Worm (Caenorhabditis elegans) whole organism, L4 larva: ENCODE data around the gene nas-11.

ENCODE experiments used
- F10B5.3 ChIP-seq: sonication (generic microtip); optimal IDR thresholded peaks from 2 replicates; lab custom pipeline; 2016; ENCODE audit warnings: mild to moderate bottlenecking, missing genetic modification characterization, missing compliant biosample characterization
- F26F4.8 ChIP-seq: fragments of 200-800 bp; sonication (Bioruptor generic); conservative IDR thresholded peaks from 2 replicates; pipeline ENCODE4 v1.3.6; 2022; ENCODE audit warnings: missing genetic modification characterization, missing compliant biosample characterization
- T20F7.1 ChIP-seq: fragments of 200-800 bp; sonication (Bioruptor generic); optimal IDR thresholded peaks from 2 replicates; lab custom pipeline; 2018; ENCODE audit warnings: mild to moderate bottlenecking, missing genetic modification characterization, missing compliant biosample characterization
- T26A8.4 ChIP-seq: fragments of 200-800 bp; sonication (Bioruptor generic); IDR thresholded peaks from 2 replicates; pipeline ENCODE4 v1.3.6; 2022; ENCODE audit warnings: missing genetic modification characterization, missing compliant biosample characterization
- Y48G9A.11 ChIP-seq: fragments of 200-800 bp; sonication (Bioruptor generic); IDR thresholded peaks from 2 replicates; pipeline ENCODE4 v1.3.6; 2022; ENCODE audit warnings: missing genetic modification reagents, missing genetic modification characterization, missing compliant biosample characterization
- aha-1 ChIP-seq: fragments of 150-350 bp; peaks from one replicate; lab custom pipeline; 2014; ENCODE audit warnings: missing biosample characterization, missing genetic modification characterization
- attf-4 ChIP-seq: sonication (generic microtip); optimal IDR thresholded peaks from 3 replicates; lab custom pipeline; 2017; ENCODE audit warnings: missing biosample characterization, missing genetic modification characterization
- ceh-20 ChIP-seq: fragments of 200-800 bp; sonication (Bioruptor generic); IDR thresholded peaks from 2 replicates; pipeline ENCODE4 v1.3.6; 2022; ENCODE audit warnings: missing genetic modification reagents, missing genetic modification characterization, missing compliant biosample characterization
- ceh-32 ChIP-seq: sonication (generic microtip); optimal IDR thresholded peaks from 2 replicates; lab custom pipeline; 2016; ENCODE audit warnings: mild to moderate bottlenecking, missing genetic modification characterization, missing compliant biosample characterization; ENCODE audit not compliant: poor library complexity
- cey-2 ChIP-seq: sonication (generic microtip); optimal IDR thresholded peaks from 3 replicates; lab custom pipeline; 2017; ENCODE audit warnings: missing genetic modification characterization, mild to moderate bottlenecking, missing compliant biosample characterization, antibody characterized with exemption, borderline replicate concordance; ENCODE audit not compliant: insufficient read depth
- ctbp-1 ChIP-seq: fragments of 200-800 bp; sonication (Bioruptor generic); IDR thresholded peaks from 2 replicates; pipeline ENCODE4 v1.3.6; 2022; ENCODE audit warnings: missing genetic modification reagents, missing genetic modification characterization, missing compliant biosample characterization
- daf-16 ChIP-seq, 3 experiments: sonication (generic microtip); optimal IDR thresholded peaks; 2 replicates each; lab custom pipeline; 2016 to 2017; ENCODE audit warnings: missing genetic modification characterization in 3 of 3, missing genetic modification reagents in 3 of 3, mild to moderate bottlenecking in 2 of 3, missing compliant biosample characterization in 2 of 3, missing biosample characterization in 1 of 3, moderate library complexity in 1 of 3
- dmd-6 ChIP-seq: fragments of 200-800 bp; sonication (Bioruptor generic); IDR thresholded peaks from 2 replicates; pipeline ENCODE4 v1.3.6; 2022; ENCODE audit warnings: missing genetic modification reagents, missing genetic modification characterization, missing compliant biosample characterization
- dmd-9 ChIP-seq: fragments of 200-800 bp; sonication (Bioruptor generic); IDR thresholded peaks from 2 replicates; pipeline ENCODE4 v1.3.6; 2022; ENCODE audit warnings: missing genetic modification reagents, missing genetic modification characterization, missing compliant biosample characterization
- dpl-1 ChIP-seq: fragments of 150-350 bp; optimal IDR thresholded peaks from 2 replicates; lab custom pipeline; 2014; ENCODE audit warnings: missing biosample characterization, missing genetic modification reagents, missing genetic modification characterization
- dve-1 ChIP-seq: sonication (generic microtip); optimal IDR thresholded peaks from 2 replicates; lab custom pipeline; 2017; ENCODE audit warnings: antibody characterized with exemption, mild to moderate bottlenecking, missing genetic modification characterization, missing compliant biosample characterization; ENCODE audit not compliant: insufficient read depth
- hif-1 ChIP-seq, 2 experiments: sonication (generic microtip); optimal IDR thresholded peaks; 2 replicates each; lab custom pipeline; 2016 to 2017; ENCODE audit warnings: missing compliant biosample characterization in 2 of 2, missing genetic modification characterization in 2 of 2, missing genetic modification reagents in 2 of 2, missing genotype in 2 of 2, mild to moderate bottlenecking in 1 of 2
- hlh-11 ChIP-seq: fragments of 200-800 bp; sonication (Bioruptor generic); optimal IDR thresholded peaks from 2 replicates; lab custom pipeline; 2018; ENCODE audit warnings: mild to moderate bottlenecking, missing genetic modification characterization, missing compliant biosample characterization
- hlh-30 ChIP-seq: sonication (generic microtip); optimal IDR thresholded peaks from 2 replicates; lab custom pipeline; 2017; ENCODE audit warnings: antibody characterized with exemption, mild to moderate bottlenecking, missing genetic modification characterization, missing compliant biosample characterization; ENCODE audit not compliant: insufficient read depth
- lim-7 ChIP-seq: fragments of 200-800 bp; sonication (Bioruptor generic); IDR thresholded peaks from 2 replicates; pipeline ENCODE4 v1.3.6; 2022; ENCODE audit warnings: missing genetic modification characterization, missing compliant biosample characterization
- lin-1 ChIP-seq: fragments of 200-800 bp; sonication (Bioruptor generic); IDR thresholded peaks from 2 replicates; pipeline ENCODE4 v1.3.6; 2022; ENCODE audit warnings: missing genetic modification reagents, missing genetic modification characterization, missing compliant biosample characterization
- lin-13 ChIP-seq: fragments of 150-350 bp; optimal IDR thresholded peaks from 2 replicates; lab custom pipeline; 2014; ENCODE audit warnings: missing biosample characterization, missing genetic modification reagents, missing genetic modification characterization
- lin-15B ChIP-seq: fragments of 150-350 bp; sonication (generic microtip); optimal IDR thresholded peaks from 3 replicates; lab custom pipeline; 2014; ENCODE audit warnings: missing biosample characterization, missing genetic modification characterization
- lin-29 ChIP-seq: fragments of 200-800 bp; sonication (Bioruptor generic); IDR thresholded peaks from 2 replicates; pipeline ENCODE4 v1.3.6; 2022; ENCODE audit warnings: missing genetic modification reagents, missing genetic modification characterization, missing compliant biosample characterization
- lin-38 ChIP-seq: fragments of 200-800 bp; sonication (Bioruptor generic); IDR thresholded peaks from 2 replicates; pipeline ENCODE4 v1.3.6; 2022; ENCODE audit warnings: missing genetic modification reagents, missing genetic modification characterization, missing compliant biosample characterization
- lsy-2 ChIP-seq, 2 experiments: fragments of 150-350 bp in 1 of 2; sonication (generic microtip) in 1 of 2; optimal IDR thresholded peaks; 2 replicates each; lab custom pipeline; 2014 to 2017; ENCODE audit warnings: missing biosample characterization in 2 of 2, missing genetic modification characterization in 2 of 2
- mdl-1 ChIP-seq, 2 experiments: fragments of 150-350 bp in 1 of 2; sonication (generic microtip) in 1 of 2; optimal IDR thresholded peaks; 2 replicates each; lab custom pipeline; 2014 to 2017; ENCODE audit warnings: missing biosample characterization in 2 of 2, missing genetic modification characterization in 2 of 2
- mdt-29 ChIP-seq: fragments of 200-800 bp; sonication (Bioruptor generic); IDR thresholded peaks from 2 replicates; pipeline ENCODE4 v1.3.6; 2022; ENCODE audit warnings: missing genetic modification reagents, missing genetic modification characterization, missing compliant biosample characterization
- mes-2 ChIP-seq: sonication (generic microtip); optimal IDR thresholded peaks from 2 replicates; lab custom pipeline; 2016; ENCODE audit warnings: missing genotype, mild to moderate bottlenecking, missing genetic modification characterization, missing compliant biosample characterization; ENCODE audit not compliant: poor library complexity, severe bottlenecking
- mxl-3 ChIP-seq: fragments of 200-800 bp; sonication (Bioruptor generic); optimal IDR thresholded peaks from 2 replicates; lab custom pipeline; 2018; ENCODE audit warnings: mild to moderate bottlenecking, missing genetic modification characterization, missing compliant biosample characterization
- nhr-102 ChIP-seq: sonication (generic microtip); optimal IDR thresholded peaks from 2 replicates; lab custom pipeline; 2016; ENCODE audit warnings: mild to moderate bottlenecking, missing genetic modification characterization, moderate library complexity, missing compliant biosample characterization
- nhr-11 ChIP-seq: fragments of 150-350 bp; optimal IDR thresholded peaks from 2 replicates; lab custom pipeline; 2014; ENCODE audit warnings: missing biosample characterization, missing genetic modification characterization
- nhr-237 ChIP-seq: sonication (generic microtip); optimal IDR thresholded peaks from 2 replicates; lab custom pipeline; 2017; ENCODE audit warnings: missing biosample characterization, missing genetic modification characterization
- nhr-28 ChIP-seq: fragments of 150-350 bp; optimal IDR thresholded peaks from 2 replicates; lab custom pipeline; 2014; ENCODE audit warnings: missing biosample characterization, missing genetic modification characterization
- nhr-48 ChIP-seq: sonication (generic microtip); optimal IDR thresholded peaks from 2 replicates; lab custom pipeline; 2016; ENCODE audit warnings: mild to moderate bottlenecking, missing genetic modification characterization, missing compliant biosample characterization
- nhr-76 ChIP-seq: fragments of 150-350 bp; optimal IDR thresholded peaks from 2 replicates; lab custom pipeline; 2014; ENCODE audit warnings: missing biosample characterization, missing genetic modification characterization
- pha-4 ChIP-seq, 2 experiments: fragments of 150-350 bp in 1 of 2; fragments of 200-800 bp in 1 of 2; sonication (Bioruptor generic) in 1 of 2; IDR thresholded peaks in 1 of 2; optimal IDR thresholded peaks in 1 of 2; 2 replicates each; pipeline versions ENCODE4 v1.3.6 to Lab custom; 2014 to 2022; ENCODE audit warnings: missing genetic modification characterization in 2 of 2, missing genetic modification reagents in 2 of 2, missing biosample characterization in 1 of 2, missing compliant biosample characterization in 1 of 2
- saeg-2 ChIP-seq: fragments of 200-800 bp; sonication (Bioruptor generic); IDR thresholded peaks from 2 replicates; pipeline ENCODE4 v1.3.6; 2022; ENCODE audit warnings: missing genetic modification reagents, missing genetic modification characterization, missing compliant biosample characterization
- sdz-12 ChIP-seq: fragments of 200-800 bp; sonication (Bioruptor generic); optimal IDR thresholded peaks from 2 replicates; lab custom pipeline; 2018; ENCODE audit warnings: mild to moderate bottlenecking, missing genetic modification characterization, missing compliant biosample characterization
- unc-130 ChIP-seq: sonication (generic microtip); optimal IDR thresholded peaks from 2 replicates; lab custom pipeline; 2016; ENCODE audit warnings: missing genetic modification reagents, missing genetic modification characterization, missing compliant biosample characterization
- unc-39 ChIP-seq: sonication (generic microtip); optimal IDR thresholded peaks from 2 replicates; lab custom pipeline; 2017; ENCODE audit warnings: missing biosample characterization, missing genetic modification characterization
- unc-62 ChIP-seq, 3 experiments: fragments of 150-350 bp in 1 of 3; sonication (generic microtip); optimal IDR thresholded peaks in 2 of 3; peaks in 1 of 3; 1 replicate in 1 of 3; 2 replicates in 2 of 3; lab custom pipeline; 2014 to 2017; ENCODE audit warnings: missing biosample characterization in 3 of 3, missing genetic modification characterization in 3 of 3, missing genetic modification reagents in 3 of 3, missing genotype in 1 of 3
- zfp-2 ChIP-seq: sonication (generic microtip); optimal IDR thresholded peaks from 2 replicates; lab custom pipeline; 2016; ENCODE audit warnings: mild to moderate bottlenecking, missing genetic modification characterization, missing compliant biosample characterization
- ztf-11 ChIP-seq: fragments of 150-350 bp; optimal IDR thresholded peaks from 2 replicates; lab custom pipeline; 2014; ENCODE audit warnings: missing biosample characterization, missing genetic modification characterization

Gene nas-11

DNA sequence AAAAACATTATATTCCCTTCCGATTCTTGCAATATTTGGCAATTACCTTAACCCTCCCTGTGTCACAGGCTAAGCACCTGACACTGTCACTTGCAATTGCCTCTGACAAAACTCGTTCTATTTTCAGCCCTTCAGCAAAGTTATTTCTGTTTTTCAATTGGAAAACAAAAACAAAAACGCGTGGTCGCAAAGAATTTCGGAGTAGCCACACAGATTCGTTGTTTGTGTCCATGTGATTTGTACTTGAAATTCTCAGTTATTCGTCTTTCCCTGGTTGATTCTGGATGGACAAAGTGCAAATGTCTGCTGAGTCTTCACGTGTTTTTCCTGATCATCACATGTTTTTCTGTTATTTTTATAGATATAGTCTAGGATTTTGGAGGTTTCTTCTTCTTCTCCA, 22.1 kb downstream of the nas-11 start:
- TF ChIP-seq dmd-6 (GFP tag; lab: Robert Waterston, UW) (peak; percentile 41; the same call in 1 of the 2 replicates), nhr-11 (peak; percentile 46), lim-7 (GFP tag; lab: Robert Waterston, UW) (no peak), nhr-28 (peak; percentile 3), dve-1 (tag; lab: Kevin White, UChicago) (peak; percentile 60), lin-15B (tag; lab: Kevin White, UChicago) (no peak), hlh-11 (peak; percentile 66), nhr-237 (tag; lab: Kevin White, UChicago) (no peak), ceh-32 (tag; lab: Kevin White, UChicago) (no peak), mdl-1 (tag; optimal IDR thresholded peaks at IDR 0.05; lab: Kevin White, UChicago) (peak; percentile 50 to 91), daf-16 (GFP tag; optimal IDR thresholded peaks at IDR 0.05; lab: Kevin White, UChicago) (peak in 1 of 2 experiments; percentile 91), daf-16 (tag; optimal IDR thresholded peaks at IDR 0.05; lab: Kevin White, UChicago) (peak; percentile 23), hif-1 (tag; optimal IDR thresholded peaks at IDR 0.05; lab: Kevin White, UChicago) (peak in 1 of 2 experiments; percentile 54), lsy-2 (tag; optimal IDR thresholded peaks at IDR 0.05; lab: Kevin White, UChicago) (peak in 1 of 2 experiments; percentile 40), T20F7.1 (GFP tag; lab: Kevin White, UChicago) (no peak), nhr-76 (tag; lab: Kevin White, UChicago) (no peak), attf-4 (no peak), ztf-11 (tag; lab: Kevin White, UChicago) (no peak), nhr-48 (tag; lab: Kevin White, UChicago) (peak; percentile 64), mxl-3 (GFP tag; lab: Kevin White, UChicago) (peak; percentile 48), unc-62 (GFP tag; optimal IDR thresholded peaks at IDR 0.05 in 1 of 2; lab: Kevin White, UChicago) (peak in 1 of 2 experiments; percentile 59), unc-62 (tag; optimal IDR thresholded peaks at IDR 0.05; lab: Kevin White, UChicago) (no peak), aha-1 (peak; percentile 44), dmd-9 (GFP tag; lab: Robert Waterston, UW) (no peak), nhr-102 (tag; lab: Kevin White, UChicago) (peak; percentile 17), mes-2 (tag; lab: Kevin White, UChicago) (no peak), mdt-29 (GFP tag; lab: Robert Waterston, UW) (0 out of 2 replicates have a peak, but pooled peaks have one; percentile 13), hlh-30 (tag; lab: Kevin White, UChicago) (peak; percentile 95)

DNA sequence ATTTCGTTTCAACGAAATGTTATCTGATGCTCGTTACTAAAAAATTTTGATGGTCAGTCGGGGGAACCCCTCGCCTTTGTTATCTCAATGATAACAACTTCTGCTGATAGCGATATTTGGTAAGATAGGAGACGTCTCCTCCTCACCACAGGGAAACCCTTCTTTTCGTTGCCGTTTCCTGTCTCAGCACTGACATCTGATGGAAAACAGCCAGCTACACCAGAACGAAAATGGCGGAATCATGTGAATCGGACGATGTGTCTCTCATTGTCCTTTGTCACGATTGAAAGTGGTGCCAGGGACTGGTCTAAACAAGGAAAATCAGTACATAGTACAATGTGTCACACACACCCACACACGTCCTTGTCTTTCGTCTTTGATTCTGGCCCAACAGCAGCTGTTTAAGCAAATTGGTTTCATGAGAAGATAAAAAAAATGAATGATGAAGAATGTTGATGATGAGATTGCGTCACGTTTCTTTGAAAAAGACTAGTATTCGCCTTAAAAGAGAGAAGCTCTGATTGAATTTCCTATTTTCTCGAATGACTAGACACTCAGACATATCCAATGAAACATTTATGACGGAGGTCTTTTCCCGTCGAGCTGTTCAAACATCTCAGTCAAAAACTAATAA, 23.1 kb downstream of the nas-11 start:
- TF ChIP-seq cey-2 (tag; lab: Kevin White, UChicago) (peak; percentile 68), lin-13 (GFP tag; lab: Kevin White, UChicago) (no peak), zfp-2 (no peak), sdz-12 (GFP tag; lab: Kevin White, UChicago) (no peak), saeg-2 (peak; percentile 67; the same call in 1 of the 2 replicates), hif-1 (tag; optimal IDR thresholded peaks at IDR 0.05; lab: Kevin White, UChicago) (peak in 1 of 2 experiments; percentile 24), F10B5.3 (tag; lab: Kevin White, UChicago) (no peak), unc-130 (GFP tag; lab: Kevin White, UChicago) (no peak), unc-39 (tag; lab: Kevin White, UChicago) (no peak), daf-16 (GFP tag; optimal IDR thresholded peaks at IDR 0.05; lab: Kevin White, UChicago) (peak in 1 of 2 experiments; percentile 73), daf-16 (tag; optimal IDR thresholded peaks at IDR 0.05; lab: Kevin White, UChicago) (peak; percentile 95), F26F4.8 (GFP tag; lab: Robert Waterston, UW) (no peak), T26A8.4 (GFP tag; lab: Robert Waterston, UW) (peak; percentile 57; the same call in 1 of the 2 replicates), lin-1 (peak; percentile 57; the same call in 1 of the 2 replicates), T20F7.1 (GFP tag; lab: Kevin White, UChicago) (peak; percentile 14), ctbp-1 (GFP tag; lab: Robert Waterston, UW) (peak; percentile 55; the same call in 1 of the 2 replicates), ceh-20 (GFP tag; lab: Robert Waterston, UW) (peak; percentile 62; the same call in 1 of the 2 replicates), dpl-1 (GFP tag; lab: Kevin White, UChicago) (peak; percentile 45), nhr-11 (peak; percentile 14), nhr-102 (tag; lab: Kevin White, UChicago) (peak; percentile 71), Y48G9A.11 (no peak), lsy-2 (tag; optimal IDR thresholded peaks at IDR 0.05; lab: Kevin White, UChicago) (peak; percentile 8 to 45), pha-4 (GFP tag; IDR thresholded peaks at IDR 0.05; lab: Robert Waterston, UW) (no peak), pha-4 (tag; optimal IDR thresholded peaks at IDR 0.05; lab: Kevin White, UChicago) (no peak), lin-38 (no peak), lin-29 (GFP tag; lab: Robert Waterston, UW) (peak; percentile 37; the same call in 1 of the 2 replicates), mdl-1 (tag; optimal IDR thresholded peaks at IDR 0.05; lab: Kevin White, UChicago) (peak; percentile 97 to 98)
